Worm (Caenorhabditis elegans) whole organism, L1 larva: ENCODE data around the gene idpc-3.

ENCODE experiments used
- C34B4.2 ChIP-seq: sonication (generic microtip); optimal IDR thresholded peaks from 2 replicates; lab custom pipeline; 2017; ENCODE audit warnings: mild to moderate bottlenecking, missing genetic modification characterization, missing compliant biosample characterization
- F16B12.6 ChIP-seq: fragments of 150-350 bp; optimal IDR thresholded peaks from 2 replicates; lab custom pipeline; 2014; ENCODE audit warnings: missing biosample characterization, missing genetic modification characterization
- Y116A8C.19 ChIP-seq: sonication (generic microtip); optimal IDR thresholded peaks from 2 replicates; lab custom pipeline; 2016; ENCODE audit warnings: missing compliant biosample characterization, missing genetic modification characterization, borderline replicate concordance
- alr-1 ChIP-seq: fragments of 200-800 bp; sonication (Bioruptor generic); optimal IDR thresholded peaks from 2 replicates; lab custom pipeline; 2018; ENCODE audit warnings: borderline replicate concordance, mild to moderate bottlenecking, missing genetic modification characterization, missing compliant biosample characterization
- ama-1 ChIP-seq: fragments of 150-350 bp; optimal IDR thresholded peaks from 2 replicates; lab custom pipeline; 2014
- ceh-8 ChIP-seq: fragments of 200-800 bp; sonication (Bioruptor generic); optimal IDR thresholded peaks from 2 replicates; lab custom pipeline; 2018; ENCODE audit warnings: mild to moderate bottlenecking, missing genetic modification characterization, moderate library complexity, missing compliant biosample characterization
- ceh-82 ChIP-seq, 3 experiments: fragments of 150-350 bp in 1 of 3; sonication (generic microtip) in 2 of 3; optimal IDR thresholded peaks; 2 replicates each; lab custom pipeline; 2014 to 2017; ENCODE audit warnings: missing biosample characterization in 3 of 3, missing genetic modification characterization in 3 of 3
- ceh-88 ChIP-seq: fragments of 200-800 bp; sonication (Bioruptor generic); IDR thresholded peaks from 2 replicates; pipeline ENCODE4 v1.3.6; 2022; ENCODE audit warnings: missing genetic modification characterization, missing compliant biosample characterization
- ceh-90 ChIP-seq: sonication (generic microtip); optimal IDR thresholded peaks from 2 replicates; lab custom pipeline; 2016; ENCODE audit warnings: missing genetic modification characterization, missing compliant biosample characterization
- dpl-1 ChIP-seq, 3 experiments: fragments of 150-350 bp in 2 of 3; sonication (generic microtip) in 1 of 3; optimal IDR thresholded peaks; 2 replicates each; lab custom pipeline; 2014 to 2017; ENCODE audit warnings: missing biosample characterization in 3 of 3, missing genetic modification characterization in 3 of 3, missing genetic modification reagents in 3 of 3
- efl-1 ChIP-seq, 4 experiments: fragments of 150-350 bp; optimal IDR thresholded peaks in 3 of 4; peaks in 1 of 4; 1 replicate in 1 of 4; 2 replicates in 3 of 4; lab custom pipeline; 2014; ENCODE audit warnings: missing biosample characterization in 2 of 4, missing genetic modification characterization in 2 of 4, missing genetic modification reagents in 2 of 4
- efl-3 ChIP-seq: fragments of 200-800 bp; sonication (Bioruptor generic); optimal IDR thresholded peaks from 2 replicates; lab custom pipeline; 2018; ENCODE audit warnings: mild to moderate bottlenecking, missing genetic modification characterization, missing compliant biosample characterization
- egl-13 ChIP-seq: sonication (generic microtip); optimal IDR thresholded peaks from 2 replicates; lab custom pipeline; 2016; ENCODE audit warnings: missing genotype, missing genetic modification reagents, missing genetic modification characterization, missing compliant biosample characterization
- egl-27 ChIP-seq, 2 experiments: fragments of 150-350 bp in 1 of 2; sonication (generic microtip); optimal IDR thresholded peaks; 3 replicates each; lab custom pipeline; 2017 to 2018; ENCODE audit warnings: missing biosample characterization in 2 of 2, missing genetic modification characterization in 2 of 2, missing genetic modification reagents in 2 of 2
- elt-2 ChIP-seq: sonication (generic microtip); optimal IDR thresholded peaks from 2 replicates; lab custom pipeline; 2016; ENCODE audit warnings: missing genetic modification characterization, mild to moderate bottlenecking, inconsistent platforms, missing compliant biosample characterization, missing genetic modification reagents
- fkh-8 ChIP-seq: sonication (generic microtip); optimal IDR thresholded peaks from 2 replicates; lab custom pipeline; 2016; ENCODE audit warnings: mild to moderate bottlenecking, missing genetic modification characterization, missing compliant biosample characterization
- grh-1 ChIP-seq: fragments of 200-800 bp; sonication (Bioruptor generic); IDR thresholded peaks from 2 replicates; pipeline ENCODE4 v1.3.6; 2022; ENCODE audit warnings: missing genetic modification reagents, missing genetic modification characterization, missing compliant biosample characterization
- hpl-2 ChIP-seq: fragments of 150-350 bp; optimal IDR thresholded peaks from 2 replicates; lab custom pipeline; 2014; ENCODE audit warnings: missing biosample characterization, missing genetic modification reagents, missing genetic modification characterization
- irx-1 ChIP-seq: sonication (generic microtip); optimal IDR thresholded peaks from 2 replicates; lab custom pipeline; 2016; ENCODE audit warnings: missing genetic modification characterization, missing compliant biosample characterization
- jun-1 ChIP-seq: fragments of 150-350 bp; optimal IDR thresholded peaks from 2 replicates; lab custom pipeline; 2014; ENCODE audit warnings: missing biosample characterization, missing genetic modification reagents, missing genetic modification characterization
- lin-13 ChIP-seq: fragments of 150-350 bp; optimal IDR thresholded peaks from 2 replicates; lab custom pipeline; 2014; ENCODE audit warnings: missing biosample characterization, missing genetic modification reagents, missing genetic modification characterization
- mdl-1 ChIP-seq, 2 experiments: fragments of 150-350 bp; optimal IDR thresholded peaks; 2 replicates each; lab custom pipeline; 2014 to 2017; ENCODE audit warnings: missing biosample characterization in 2 of 2, missing genetic modification characterization in 2 of 2, inconsistent platforms in 1 of 2
- mep-1 ChIP-seq: fragments of 150-350 bp; optimal IDR thresholded peaks from 2 replicates; lab custom pipeline; 2014; ENCODE audit warnings: missing biosample characterization, missing genetic modification characterization
- nhr-12 ChIP-seq: sonication (generic microtip); optimal IDR thresholded peaks from 2 replicates; lab custom pipeline; 2017; ENCODE audit warnings: missing biosample characterization, missing genetic modification characterization
- nhr-19 ChIP-seq: fragments of 200-800 bp; sonication (Bioruptor generic); conservative IDR thresholded peaks from 2 replicates; pipeline ENCODE4 v1.3.6; 2022; ENCODE audit warnings: missing genetic modification characterization, missing compliant biosample characterization
- nhr-20 ChIP-seq: sonication (generic microtip); optimal IDR thresholded peaks from 2 replicates; lab custom pipeline; 2016; ENCODE audit warnings: mild to moderate bottlenecking, missing genetic modification characterization, missing compliant biosample characterization
- nhr-47 ChIP-seq: sonication (generic microtip); optimal IDR thresholded peaks from 2 replicates; lab custom pipeline; 2016; ENCODE audit warnings: mild to moderate bottlenecking, missing genetic modification characterization, moderate library complexity, missing compliant biosample characterization
- nhr-71 ChIP-seq: sonication (generic microtip); optimal IDR thresholded peaks from 2 replicates; lab custom pipeline; 2016; ENCODE audit warnings: mild to moderate bottlenecking, missing genetic modification characterization, moderate library complexity, missing compliant biosample characterization
- nhr-76 ChIP-seq: sonication (generic microtip); optimal IDR thresholded peaks from 2 replicates; lab custom pipeline; 2017; ENCODE audit warnings: missing biosample characterization, missing genetic modification characterization
- rnt-1 ChIP-seq: sonication (generic microtip); optimal IDR thresholded peaks from 2 replicates; lab custom pipeline; 2016; ENCODE audit warnings: mild to moderate bottlenecking, missing genetic modification characterization, moderate library complexity, missing compliant biosample characterization
- sptf-1 ChIP-seq: fragments of 150-350 bp; optimal IDR thresholded peaks from 2 replicates; lab custom pipeline; 2014; ENCODE audit warnings: missing biosample characterization, missing genetic modification characterization
- swsn-7 ChIP-seq: sonication (generic microtip); optimal IDR thresholded peaks from 2 replicates; lab custom pipeline; 2016; ENCODE audit warnings: missing genetic modification characterization, missing compliant biosample characterization
- tbx-2 ChIP-seq: sonication (generic microtip); optimal IDR thresholded peaks from 2 replicates; lab custom pipeline; 2016; ENCODE audit warnings: missing genetic modification characterization, missing compliant biosample characterization
- tlp-1 ChIP-seq: fragments of 150-350 bp; optimal IDR thresholded peaks from 2 replicates; lab custom pipeline; 2014; ENCODE audit warnings: missing biosample characterization, missing genetic modification characterization
- unc-130 ChIP-seq: fragments of 150-350 bp; optimal IDR thresholded peaks from 2 replicates; lab custom pipeline; 2017; ENCODE audit warnings: missing biosample characterization, missing genetic modification characterization, inconsistent platforms
- xbp-1 ChIP-seq: sonication (generic microtip); optimal IDR thresholded peaks from 2 replicates; lab custom pipeline; 2016; ENCODE audit warnings: missing genetic modification characterization, missing compliant biosample characterization
- zag-1 ChIP-seq: fragments of 150-350 bp; optimal IDR thresholded peaks from 2 replicates; lab custom pipeline; 2014; ENCODE audit warnings: missing biosample characterization, missing genetic modification characterization

idpc-3 gene

DNA sequence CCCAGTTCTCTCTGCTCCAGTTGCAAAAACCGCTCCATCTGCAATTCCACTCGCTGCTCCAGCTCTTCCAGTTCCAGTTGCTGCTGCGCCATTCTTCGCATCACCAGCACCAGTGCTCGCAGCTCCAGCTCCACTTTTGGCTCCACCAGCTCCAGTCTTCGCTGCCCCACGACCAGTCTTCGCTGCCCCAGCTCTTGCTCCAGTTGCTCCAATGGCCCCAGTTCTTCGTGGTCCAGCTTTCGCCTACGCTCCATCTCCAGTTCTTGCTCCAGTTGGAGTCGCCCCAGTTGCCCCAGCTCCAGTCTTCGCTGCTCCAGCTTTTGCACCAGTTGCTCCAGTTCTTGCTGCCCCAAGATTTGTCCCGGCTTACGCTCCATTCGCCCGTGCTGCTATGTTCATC lies 8.6 kb downstream of the idpc-3 start:
- TF ChIP-seq nhr-71 (tag; lab: Kevin White, UChicago) (no peak), C34B4.2 (tag; lab: Kevin White, UChicago) (no peak), ceh-88 (GFP tag; lab: Robert Waterston, UW) (no peak), zag-1 (tag; lab: Kevin White, UChicago) (no peak), nhr-12 (tag; lab: Kevin White, UChicago) (no peak), mep-1 (tag; lab: Kevin White, UChicago) (no peak), ceh-90 (no peak), xbp-1 (no peak), tlp-1 (no peak), efl-3 (no peak), ceh-82 (tag; optimal IDR thresholded peaks at IDR 0.05; lab: Kevin White, UChicago) (no peak), grh-1 (no peak), ama-1 (lab: Kevin White, UChicago) (no peak), nhr-47 (tag; lab: Kevin White, UChicago) (no peak), Y116A8C.19 (tag; lab: Kevin White, UChicago) (no peak), tbx-2 (tag; lab: Kevin White, UChicago) (no peak), egl-13 (tag; lab: Kevin White, UChicago) (no peak), rnt-1 (no peak)

DNA sequence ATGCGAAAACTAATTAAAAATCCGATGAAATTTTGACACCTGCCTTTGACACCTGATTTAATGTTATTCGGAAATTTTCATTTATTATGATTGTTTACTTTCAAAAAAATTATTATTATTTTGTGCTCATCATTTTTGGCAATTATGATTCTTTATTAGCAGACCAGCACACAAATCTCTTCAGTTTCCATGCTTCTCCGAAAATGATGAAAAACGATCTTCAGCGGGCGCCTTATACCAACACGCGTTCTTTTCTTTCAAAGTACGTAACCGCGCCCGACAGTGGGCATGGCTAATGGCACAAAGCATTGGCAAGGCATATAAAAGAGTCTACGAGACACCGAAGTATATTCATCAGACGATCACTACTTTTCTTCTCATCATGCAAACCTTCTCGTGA lies 9.2 kb downstream of the idpc-3 start, which contains the start of gene idpc-6:
Gene idpc-6, plus strand, starts transcription at position 301 of the 400 bp plus-strand sequence.
- TF ChIP-seq swsn-7 (tag; lab: Kevin White, UChicago): no peak
- TF ChIP-seq irx-1 (tag; lab: Kevin White, UChicago): no peak

DNA sequence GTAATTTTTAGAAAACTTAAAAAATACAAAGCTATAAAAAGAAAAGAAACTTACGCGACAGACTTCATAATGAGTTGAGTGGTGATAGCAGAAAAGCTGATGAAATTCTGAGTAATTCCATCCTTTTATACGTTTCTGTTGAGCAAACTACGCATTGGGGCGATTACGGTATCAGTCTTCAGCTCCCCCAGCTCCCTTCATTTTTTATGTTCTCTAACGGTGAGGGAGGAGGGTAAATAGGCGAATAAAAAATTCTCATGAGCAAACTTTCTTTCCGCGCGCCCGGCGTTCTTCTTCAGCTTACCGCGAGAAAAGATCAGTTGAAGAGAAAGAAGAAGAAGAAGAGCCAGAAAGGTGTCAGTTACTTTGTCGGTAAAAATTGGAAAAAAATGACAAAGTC lies 10.1 kb downstream of the idpc-3 start, which contains the start of gene idpc-7:
Gene idpc-7, minus strand, starts transcription at position 101 of the 400 bp plus-strand sequence.
- TF ChIP-seq efl-1 (optimal IDR thresholded peaks at IDR 0.05; lab: Kevin White, UChicago) (no peak), efl-1 (GFP tag; optimal IDR thresholded peaks at IDR 0.05 in 1 of 2; lab: Kevin White, UChicago) (peak in 1 of 2 experiments; percentile 5), Y116A8C.19 (tag; lab: Kevin White, UChicago) (no peak)

DNA sequence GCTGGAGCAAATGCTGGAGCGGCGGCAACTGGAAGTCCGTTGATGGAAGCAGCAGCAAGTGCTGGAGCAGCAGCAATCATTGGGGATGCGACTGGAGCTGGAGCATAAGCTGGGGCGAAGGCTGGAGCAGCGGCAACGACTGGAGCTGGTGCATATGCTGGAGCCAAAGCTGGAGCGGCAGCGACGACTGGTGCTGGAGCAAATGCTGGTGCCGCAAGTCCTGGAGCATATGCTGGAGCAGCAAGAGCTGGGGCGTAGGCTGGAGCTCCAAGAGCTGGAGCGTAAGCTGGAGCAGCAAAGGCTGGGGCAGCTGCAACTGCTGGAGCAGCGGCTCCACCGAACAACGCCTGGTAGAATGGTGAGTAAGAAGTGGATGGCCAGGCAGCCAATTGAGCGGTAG lies 10.6 kb downstream of the idpc-3 start:
- TF ChIP-seq ceh-8 (GFP tag; lab: Kevin White, UChicago) (peak; percentile 7), lin-13 (no peak)

DNA sequence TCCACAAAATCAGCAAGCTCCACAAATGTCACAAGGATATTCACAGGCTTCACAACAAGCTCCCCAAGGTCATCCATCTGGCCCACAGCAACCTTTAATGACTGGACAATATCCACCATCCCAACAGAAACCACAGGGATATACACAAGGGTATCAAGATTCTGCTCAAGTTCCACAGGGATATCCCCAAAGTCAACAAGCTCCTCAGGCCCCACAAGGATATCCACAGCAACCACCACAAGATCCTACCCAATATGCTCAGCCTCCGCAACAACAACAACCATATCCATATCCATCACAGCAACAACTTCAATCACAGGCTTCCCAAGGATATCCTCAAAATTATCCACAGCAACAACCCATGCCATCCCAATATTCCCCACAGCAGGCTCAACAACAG lies 12.3 kb downstream of the idpc-3 start:
- TF ChIP-seq egl-27 (tag; optimal IDR thresholded peaks at IDR 0.05; lab: Kevin White, UChicago) (no peak), nhr-76 (tag; lab: Kevin White, UChicago) (no peak)
- TF ChIP-seq, all 84 proteins: peak for 0

DNA sequence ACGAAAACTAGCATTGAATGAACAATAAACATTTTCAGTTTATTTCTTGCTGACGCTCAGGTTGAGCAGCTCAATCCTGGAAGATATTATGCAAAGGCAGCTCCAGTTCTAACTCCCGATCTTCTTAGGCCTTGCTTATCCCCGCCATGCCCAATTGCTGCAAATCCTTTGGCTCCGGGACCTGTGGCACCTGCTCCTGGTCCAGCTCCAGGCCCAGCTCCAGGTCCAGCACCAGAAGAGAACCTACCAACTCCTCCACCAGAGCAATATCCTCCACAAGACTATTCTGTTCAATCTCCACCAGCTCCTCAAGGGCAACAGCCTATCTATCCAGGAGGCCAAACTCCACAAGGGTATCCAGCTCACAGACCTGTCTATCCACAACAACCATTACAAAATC lies 12.9 kb downstream of the idpc-3 start:
- TF ChIP-seq ceh-90 (no peak), F16B12.6 (no peak), fkh-8 (tag; lab: Kevin White, UChicago) (no peak), jun-1 (no peak), mdl-1 (tag; optimal IDR thresholded peaks at IDR 0.05; lab: Kevin White, UChicago) (no peak), nhr-20 (tag; lab: Kevin White, UChicago) (no peak), nhr-76 (tag; lab: Kevin White, UChicago) (no peak), nhr-19 (GFP tag; lab: Robert Waterston, UW) (no peak), dpl-1 (GFP tag; optimal IDR thresholded peaks at IDR 0.05; lab: Kevin White, UChicago) (no peak), hpl-2 (GFP tag; lab: Kevin White, UChicago) (no peak), elt-2 (tag; lab: Kevin White, UChicago) (no peak), sptf-1 (tag; lab: Kevin White, UChicago) (no peak), unc-130 (no peak), alr-1 (tag; lab: Kevin White, UChicago) (no peak)
